Worm (Caenorhabditis elegans) whole organism, L1 larva: ENCODE measurements around the gene elf-1.

Experiments used
- C04F5.9 ChIP-seq: sonication (generic microtip); optimal IDR thresholded peaks from 2 replicates; lab custom pipeline; 2016; ENCODE audit warnings: missing genetic modification characterization, missing compliant biosample characterization
- C16A3.4 ChIP-seq: fragments of 150-350 bp; optimal IDR thresholded peaks from 2 replicates; lab custom pipeline; 2014; ENCODE audit warnings: missing biosample characterization, missing genetic modification characterization
- C34B4.2 ChIP-seq: sonication (generic microtip); optimal IDR thresholded peaks from 2 replicates; lab custom pipeline; 2017; ENCODE audit warnings: mild to moderate bottlenecking, missing genetic modification characterization, missing compliant biosample characterization
- Y116A8C.19 ChIP-seq: sonication (generic microtip); optimal IDR thresholded peaks from 2 replicates; lab custom pipeline; 2016; ENCODE audit warnings: missing compliant biosample characterization, missing genetic modification characterization, borderline replicate concordance
- aha-1 ChIP-seq: fragments of 150-350 bp; optimal IDR thresholded peaks from 2 replicates; lab custom pipeline; 2014; ENCODE audit warnings: missing biosample characterization, missing genetic modification characterization
- alr-1 ChIP-seq: fragments of 200-800 bp; sonication (Bioruptor generic); optimal IDR thresholded peaks from 2 replicates; lab custom pipeline; 2018; ENCODE audit warnings: borderline replicate concordance, mild to moderate bottlenecking, missing genetic modification characterization, missing compliant biosample characterization
- blmp-1 ChIP-seq: fragments of 150-350 bp; optimal IDR thresholded peaks from 2 replicates; lab custom pipeline; 2014; ENCODE audit warnings: missing biosample characterization, missing genetic modification characterization
- ceh-8 ChIP-seq: fragments of 200-800 bp; sonication (Bioruptor generic); optimal IDR thresholded peaks from 2 replicates; lab custom pipeline; 2018; ENCODE audit warnings: mild to moderate bottlenecking, missing genetic modification characterization, moderate library complexity, missing compliant biosample characterization
- ceh-88 ChIP-seq: fragments of 200-800 bp; sonication (Bioruptor generic); IDR thresholded peaks from 2 replicates; pipeline ENCODE4 v1.3.6; 2022; ENCODE audit warnings: missing genetic modification characterization, missing compliant biosample characterization
- ceh-90 ChIP-seq: sonication (generic microtip); optimal IDR thresholded peaks from 2 replicates; lab custom pipeline; 2016; ENCODE audit warnings: missing genetic modification characterization, missing compliant biosample characterization
- ces-1 ChIP-seq: fragments of 150-350 bp; optimal IDR thresholded peaks from 2 replicates; lab custom pipeline; 2014; ENCODE audit warnings: missing biosample characterization, missing genetic modification reagents, missing genetic modification characterization
- dpl-1 ChIP-seq, 3 experiments: fragments of 150-350 bp in 2 of 3; sonication (generic microtip) in 1 of 3; optimal IDR thresholded peaks; 2 replicates each; lab custom pipeline; 2014 to 2017; ENCODE audit warnings: missing biosample characterization in 3 of 3, missing genetic modification characterization in 3 of 3, missing genetic modification reagents in 3 of 3
- dsc-1 ChIP-seq: sonication (generic microtip); optimal IDR thresholded peaks from 2 replicates; lab custom pipeline; 2016; ENCODE audit warnings: mild to moderate bottlenecking, missing genetic modification characterization, missing compliant biosample characterization
- efl-1 ChIP-seq, 4 experiments: fragments of 150-350 bp; optimal IDR thresholded peaks in 3 of 4; peaks in 1 of 4; 1 replicate in 1 of 4; 2 replicates in 3 of 4; lab custom pipeline; 2014; ENCODE audit warnings: missing biosample characterization in 2 of 4, missing genetic modification characterization in 2 of 4, missing genetic modification reagents in 2 of 4
- efl-3 ChIP-seq: fragments of 200-800 bp; sonication (Bioruptor generic); optimal IDR thresholded peaks from 2 replicates; lab custom pipeline; 2018; ENCODE audit warnings: mild to moderate bottlenecking, missing genetic modification characterization, missing compliant biosample characterization
- elt-2 ChIP-seq: sonication (generic microtip); optimal IDR thresholded peaks from 2 replicates; lab custom pipeline; 2016; ENCODE audit warnings: missing genetic modification characterization, mild to moderate bottlenecking, inconsistent platforms, missing compliant biosample characterization, missing genetic modification reagents
- elt-3 ChIP-seq, 6 experiments: fragments of 150-350 bp in 1 of 6; sonication (generic microtip); optimal IDR thresholded peaks; 2 replicates each; lab custom pipeline; 2017 to 2018; ENCODE audit warnings: missing biosample characterization in 6 of 6, missing genetic modification characterization in 6 of 6, inconsistent platforms in 1 of 6
- fkh-10 ChIP-seq: sonication (generic microtip); optimal IDR thresholded peaks from 2 replicates; lab custom pipeline; 2017; ENCODE audit warnings: missing biosample characterization, missing genetic modification reagents, missing genetic modification characterization
- fkh-8 ChIP-seq: sonication (generic microtip); optimal IDR thresholded peaks from 2 replicates; lab custom pipeline; 2016; ENCODE audit warnings: mild to moderate bottlenecking, missing genetic modification characterization, missing compliant biosample characterization
- fos-1 ChIP-seq: fragments of 150-350 bp; optimal IDR thresholded peaks from 2 replicates; lab custom pipeline; 2014; ENCODE audit warnings: missing biosample characterization, missing genetic modification characterization
- hlh-17 ChIP-seq: fragments of 200-800 bp; sonication (Bioruptor generic); optimal IDR thresholded peaks from 2 replicates; lab custom pipeline; 2018; ENCODE audit warnings: missing genetic modification characterization, mild to moderate bottlenecking, missing compliant biosample characterization, moderate library complexity, borderline replicate concordance
- hlh-4 ChIP-seq: sonication (generic microtip); optimal IDR thresholded peaks from 2 replicates; lab custom pipeline; 2016; ENCODE audit warnings: mild to moderate bottlenecking, missing genetic modification characterization, missing compliant biosample characterization
- isw-1 ChIP-seq: fragments of 200-800 bp; sonication (Bioruptor generic); IDR thresholded peaks from 2 replicates; pipeline ENCODE4 v1.3.6; 2022; ENCODE audit warnings: missing genetic modification characterization, missing compliant biosample characterization
- jun-1 ChIP-seq: fragments of 150-350 bp; optimal IDR thresholded peaks from 2 replicates; lab custom pipeline; 2014; ENCODE audit warnings: missing biosample characterization, missing genetic modification reagents, missing genetic modification characterization
- lin-14 ChIP-seq: fragments of 200-800 bp; sonication (Bioruptor generic); optimal IDR thresholded peaks from 2 replicates; lab custom pipeline; 2018; ENCODE audit warnings: mild to moderate bottlenecking, missing genetic modification characterization, moderate library complexity, missing compliant biosample characterization
- lin-35 ChIP-seq, 2 experiments: fragments of 150-350 bp; optimal IDR thresholded peaks; 2 replicates each; lab custom pipeline; 2014; ENCODE audit warnings: missing biosample characterization in 2 of 2, missing genetic modification characterization in 2 of 2, missing genetic modification reagents in 2 of 2
- lin-39 ChIP-seq: fragments of 150-350 bp; optimal IDR thresholded peaks from 2 replicates; lab custom pipeline; 2014; ENCODE audit warnings: missing biosample characterization, missing genetic modification reagents, missing genetic modification characterization
- lir-3 ChIP-seq: sonication (generic microtip); optimal IDR thresholded peaks from 2 replicates; lab custom pipeline; 2016; ENCODE audit warnings: mild to moderate bottlenecking, missing genetic modification characterization, moderate library complexity, missing compliant biosample characterization; ENCODE audit not compliant: poor library complexity
- lsy-2 ChIP-seq, 2 experiments: fragments of 150-350 bp; optimal IDR thresholded peaks; 2 replicates each; lab custom pipeline; 2014; ENCODE audit warnings: missing biosample characterization in 2 of 2, missing genetic modification characterization in 2 of 2
- mdl-1 ChIP-seq, 2 experiments: fragments of 150-350 bp; optimal IDR thresholded peaks; 2 replicates each; lab custom pipeline; 2014 to 2017; ENCODE audit warnings: missing biosample characterization in 2 of 2, missing genetic modification characterization in 2 of 2, inconsistent platforms in 1 of 2
- mef-2 ChIP-seq: fragments of 150-350 bp; optimal IDR thresholded peaks from 2 replicates; lab custom pipeline; 2014; ENCODE audit warnings: missing biosample characterization, missing genetic modification characterization
- nhr-11 ChIP-seq: fragments of 150-350 bp; optimal IDR thresholded peaks from 2 replicates; lab custom pipeline; 2014; ENCODE audit warnings: missing biosample characterization, missing genetic modification characterization
- nhr-12 ChIP-seq: sonication (generic microtip); optimal IDR thresholded peaks from 2 replicates; lab custom pipeline; 2017; ENCODE audit warnings: missing biosample characterization, missing genetic modification characterization
- nhr-19 ChIP-seq: fragments of 200-800 bp; sonication (Bioruptor generic); conservative IDR thresholded peaks from 2 replicates; pipeline ENCODE4 v1.3.6; 2022; ENCODE audit warnings: missing genetic modification characterization, missing compliant biosample characterization
- nhr-237 ChIP-seq: fragments of 150-350 bp; optimal IDR thresholded peaks from 2 replicates; lab custom pipeline; 2014; ENCODE audit warnings: missing biosample characterization, missing genetic modification characterization
- nhr-71 ChIP-seq: sonication (generic microtip); optimal IDR thresholded peaks from 2 replicates; lab custom pipeline; 2016; ENCODE audit warnings: mild to moderate bottlenecking, missing genetic modification characterization, moderate library complexity, missing compliant biosample characterization
- nhr-76 ChIP-seq: sonication (generic microtip); optimal IDR thresholded peaks from 2 replicates; lab custom pipeline; 2017; ENCODE audit warnings: missing biosample characterization, missing genetic modification characterization
- nhr-77 ChIP-seq: fragments of 150-350 bp; optimal IDR thresholded peaks from 2 replicates; lab custom pipeline; 2014; ENCODE audit warnings: missing biosample characterization, missing genetic modification characterization
- nhr-90 ChIP-seq: sonication (generic microtip); optimal IDR thresholded peaks from 2 replicates; lab custom pipeline; 2016; ENCODE audit warnings: mild to moderate bottlenecking, missing genetic modification characterization, missing compliant biosample characterization; ENCODE audit not compliant: poor library complexity
- pax-3 ChIP-seq: fragments of 200-800 bp; sonication (Bioruptor generic); optimal IDR thresholded peaks from 2 replicates; lab custom pipeline; 2018; ENCODE audit warnings: mild to moderate bottlenecking, missing genetic modification characterization, moderate library complexity, missing compliant biosample characterization
- snpc-4 ChIP-seq: fragments of 150-350 bp; optimal IDR thresholded peaks from 2 replicates; lab custom pipeline; 2014; ENCODE audit warnings: missing biosample characterization, missing genetic modification characterization
- sptf-1 ChIP-seq: fragments of 150-350 bp; optimal IDR thresholded peaks from 2 replicates; lab custom pipeline; 2014; ENCODE audit warnings: missing biosample characterization, missing genetic modification characterization
- swsn-7 ChIP-seq: sonication (generic microtip); optimal IDR thresholded peaks from 2 replicates; lab custom pipeline; 2016; ENCODE audit warnings: missing genetic modification characterization, missing compliant biosample characterization
- tbx-2 ChIP-seq: sonication (generic microtip); optimal IDR thresholded peaks from 2 replicates; lab custom pipeline; 2016; ENCODE audit warnings: missing genetic modification characterization, missing compliant biosample characterization
- unc-130 ChIP-seq: fragments of 150-350 bp; optimal IDR thresholded peaks from 2 replicates; lab custom pipeline; 2017; ENCODE audit warnings: missing biosample characterization, missing genetic modification characterization, inconsistent platforms
- unc-30 ChIP-seq: sonication (generic microtip); optimal IDR thresholded peaks from 2 replicates; lab custom pipeline; 2017; ENCODE audit warnings: missing biosample characterization, missing genetic modification characterization
- unc-62 ChIP-seq: fragments of 150-350 bp; optimal IDR thresholded peaks from 2 replicates; lab custom pipeline; 2014; ENCODE audit warnings: missing biosample characterization, missing genetic modification reagents, missing genetic modification characterization
- unc-86 ChIP-seq: sonication (generic microtip); optimal IDR thresholded peaks from 2 replicates; lab custom pipeline; 2016; ENCODE audit warnings: missing genetic modification characterization, missing compliant biosample characterization
- unc-98 ChIP-seq: fragments of 200-800 bp; sonication (Bioruptor generic); IDR thresholded peaks from 2 replicates; pipeline ENCODE4 v1.3.6; 2022; ENCODE audit warnings: missing genetic modification characterization, missing compliant biosample characterization
- vab-15 ChIP-seq: sonication (generic microtip); optimal IDR thresholded peaks from 2 replicates; lab custom pipeline; 2017; ENCODE audit warnings: missing genotype, mild to moderate bottlenecking, missing genetic modification characterization, missing compliant biosample characterization
- xbp-1 ChIP-seq: sonication (generic microtip); optimal IDR thresholded peaks from 2 replicates; lab custom pipeline; 2016; ENCODE audit warnings: missing genetic modification characterization, missing compliant biosample characterization
- zag-1 ChIP-seq: fragments of 150-350 bp; optimal IDR thresholded peaks from 2 replicates; lab custom pipeline; 2014; ENCODE audit warnings: missing biosample characterization, missing genetic modification characterization
- zip-4 ChIP-seq: fragments of 200-800 bp; sonication (Bioruptor generic); optimal IDR thresholded peaks from 2 replicates; lab custom pipeline; 2018; ENCODE audit warnings: mild to moderate bottlenecking, missing genetic modification characterization, moderate library complexity, missing compliant biosample characterization

Gene elf-1

ce11 chrIII:670994-671393 is 18.0 kb upstream of the elf-1 start:
- TF ChIP-seq ceh-90 (no peak), nhr-19 (GFP tag; lab: Robert Waterston, UW) (0 out of 2 replicates have a peak, but pooled peaks have one; percentile 19), nhr-90 (tag; lab: Kevin White, UChicago) (no peak), blmp-1 (tag; lab: Kevin White, UChicago) (no peak), nhr-77 (no peak), sptf-1 (tag; lab: Kevin White, UChicago) (no peak), dpl-1 (GFP tag; optimal IDR thresholded peaks at IDR 0.05; lab: Kevin White, UChicago) (peak in 1 of 3 experiments; percentile 19), nhr-237 (no peak), swsn-7 (tag; lab: Kevin White, UChicago) (peak; percentile 73), zag-1 (tag; lab: Kevin White, UChicago) (no peak), fkh-8 (tag; lab: Kevin White, UChicago) (peak; percentile 88), lsy-2 (tag; optimal IDR thresholded peaks at IDR 0.05; lab: Kevin White, UChicago) (peak; percentile 18 to 63), unc-86 (tag; lab: Kevin White, UChicago) (peak; percentile 78), ceh-88 (GFP tag; lab: Robert Waterston, UW) (no peak), fos-1 (tag; lab: Kevin White, UChicago) (no peak), xbp-1 (peak; percentile 39), lin-35 (GFP tag; optimal IDR thresholded peaks at IDR 0.05; lab: Kevin White, UChicago) (peak in 1 of 2 experiments; percentile 47), nhr-11 (no peak), aha-1 (tag; lab: Kevin White, UChicago) (no peak), elt-3 (tag; optimal IDR thresholded peaks at IDR 0.05; lab: Kevin White, UChicago) (no peak), unc-130 (no peak), unc-62 (GFP tag; lab: Kevin White, UChicago) (no peak), alr-1 (tag; lab: Kevin White, UChicago) (no peak), fkh-10 (GFP tag; lab: Kevin White, UChicago) (peak; percentile 81), C04F5.9 (no peak), mdl-1 (tag; optimal IDR thresholded peaks at IDR 0.05; lab: Kevin White, UChicago) (peak in 1 of 2 experiments; percentile 2), zip-4 (GFP tag; lab: Kevin White, UChicago) (no peak), hlh-4 (tag; lab: Kevin White, UChicago) (no peak), dsc-1 (tag; lab: Kevin White, UChicago) (peak; percentile 17), nhr-71 (tag; lab: Kevin White, UChicago) (peak; percentile 81), lin-39 (tag; lab: Kevin White, UChicago) (no peak), Y116A8C.19 (tag; lab: Kevin White, UChicago) (no peak), snpc-4 (tag; lab: Kevin White, UChicago) (no peak), nhr-76 (tag; lab: Kevin White, UChicago) (no peak), nhr-12 (tag; lab: Kevin White, UChicago) (no peak), hlh-17 (GFP tag; lab: Kevin White, UChicago) (no peak), unc-98 (GFP tag; lab: Robert Waterston, UW) (no peak), lir-3 (tag; lab: Kevin White, UChicago) (no peak), efl-1 (optimal IDR thresholded peaks at IDR 0.05; lab: Kevin White, UChicago) (peak; percentile 21 to 25), efl-1 (GFP tag; optimal IDR thresholded peaks at IDR 0.05 in 1 of 2; lab: Kevin White, UChicago) (no peak), pax-3 (tag; lab: Kevin White, UChicago) (peak; percentile 3), elt-2 (tag; lab: Kevin White, UChicago) (no peak), jun-1 (no peak), C34B4.2 (no peak), tbx-2 (tag; lab: Kevin White, UChicago) (peak; percentile 65), unc-30 (tag; lab: Kevin White, UChicago) (no peak), efl-3 (no peak), vab-15 (tag; lab: Kevin White, UChicago) (no peak), C16A3.4 (tag; lab: Kevin White, UChicago) (no peak), lin-14 (GFP tag; lab: Kevin White, UChicago) (peak; percentile 94), ces-1 (GFP tag; lab: Kevin White, UChicago) (peak; percentile 87), isw-1 (GFP tag; lab: Robert Waterston, UW) (peak; percentile 62), ceh-8 (peak; percentile 16), mef-2 (tag; lab: Kevin White, UChicago) (peak; percentile 83)
